Worm (Caenorhabditis elegans) whole organism, L4 larva: ENCODE results near the gene Y75D11A.3.
"Not testable (repeated sequence)": the region's sequence is repeated elsewhere in the genome, so short reads cannot be mapped to it uniquely, and the experiment has no call there.

ENCODE experiments used
- F26F4.8 ChIP-seq: fragments of 200-800 bp; sonication (Bioruptor generic); conservative IDR thresholded peaks from 2 replicates; pipeline ENCODE4 v1.3.6; 2022; ENCODE audit warnings: missing genetic modification characterization, missing compliant biosample characterization
- Y48G9A.11 ChIP-seq: fragments of 200-800 bp; sonication (Bioruptor generic); IDR thresholded peaks from 2 replicates; pipeline ENCODE4 v1.3.6; 2022; ENCODE audit warnings: missing genetic modification reagents, missing genetic modification characterization, missing compliant biosample characterization
- ZK546.5 ChIP-seq, 2 experiments: sonication (generic microtip); optimal IDR thresholded peaks; 2 replicates each; lab custom pipeline; 2017; ENCODE audit warnings: missing biosample characterization in 2 of 2, missing genetic modification characterization in 2 of 2
- aha-1 ChIP-seq: fragments of 150-350 bp; peaks from one replicate; lab custom pipeline; 2014; ENCODE audit warnings: missing biosample characterization, missing genetic modification characterization
- arid-1 ChIP-seq: fragments of 200-800 bp; sonication (Bioruptor generic); conservative IDR thresholded peaks from 2 replicates; pipeline ENCODE4 v1.3.6; 2022; ENCODE audit warnings: missing genetic modification reagents, missing genetic modification characterization, missing compliant biosample characterization
- ceh-20 ChIP-seq: fragments of 200-800 bp; sonication (Bioruptor generic); IDR thresholded peaks from 2 replicates; pipeline ENCODE4 v1.3.6; 2022; ENCODE audit warnings: missing genetic modification reagents, missing genetic modification characterization, missing compliant biosample characterization
- ceh-28 ChIP-seq: fragments of 150-350 bp; optimal IDR thresholded peaks from 2 replicates; lab custom pipeline; 2014; ENCODE audit warnings: missing biosample characterization, missing genetic modification reagents, missing genetic modification characterization
- ceh-62 ChIP-seq: sonication (generic microtip); optimal IDR thresholded peaks from 2 replicates; lab custom pipeline; 2017; ENCODE audit warnings: missing biosample characterization, missing genetic modification characterization
- ceh-82 ChIP-seq: sonication (generic microtip); optimal IDR thresholded peaks from 2 replicates; lab custom pipeline; 2017; ENCODE audit warnings: missing biosample characterization, missing genetic modification characterization
- ces-1 ChIP-seq: fragments of 150-350 bp; sonication (generic microtip); optimal IDR thresholded peaks from 4 replicates; lab custom pipeline; 2014; ENCODE audit warnings: missing biosample characterization, missing genetic modification reagents, missing genetic modification characterization
- daf-16 ChIP-seq, 3 experiments: sonication (generic microtip); optimal IDR thresholded peaks; 2 replicates each; lab custom pipeline; 2016 to 2017; ENCODE audit warnings: missing genetic modification characterization in 3 of 3, missing genetic modification reagents in 3 of 3, mild to moderate bottlenecking in 2 of 3, missing compliant biosample characterization in 2 of 3, missing biosample characterization in 1 of 3, moderate library complexity in 1 of 3
- daf-8 ChIP-seq: fragments of 200-800 bp; sonication (Bioruptor generic); IDR thresholded peaks from 2 replicates; pipeline ENCODE4 v1.3.6; 2022; ENCODE audit warnings: missing genetic modification characterization, missing compliant biosample characterization
- dmd-9 ChIP-seq: fragments of 200-800 bp; sonication (Bioruptor generic); IDR thresholded peaks from 2 replicates; pipeline ENCODE4 v1.3.6; 2022; ENCODE audit warnings: missing genetic modification reagents, missing genetic modification characterization, missing compliant biosample characterization
- duxl-1 ChIP-seq: sonication (generic microtip); optimal IDR thresholded peaks from 2 replicates; lab custom pipeline; 2016; ENCODE audit warnings: mild to moderate bottlenecking, missing genetic modification characterization, moderate library complexity, missing compliant biosample characterization; ENCODE audit not compliant: poor library complexity
- dve-1 ChIP-seq: sonication (generic microtip); optimal IDR thresholded peaks from 2 replicates; lab custom pipeline; 2017; ENCODE audit warnings: antibody characterized with exemption, mild to moderate bottlenecking, missing genetic modification characterization, missing compliant biosample characterization; ENCODE audit not compliant: insufficient read depth
- egl-27 ChIP-seq: sonication (generic microtip); optimal IDR thresholded peaks from 3 replicates; lab custom pipeline; 2017; ENCODE audit warnings: missing biosample characterization, missing genetic modification reagents, missing genetic modification characterization
- hlh-30 ChIP-seq: sonication (generic microtip); optimal IDR thresholded peaks from 2 replicates; lab custom pipeline; 2017; ENCODE audit warnings: antibody characterized with exemption, mild to moderate bottlenecking, missing genetic modification characterization, missing compliant biosample characterization; ENCODE audit not compliant: insufficient read depth
- jun-1 ChIP-seq: fragments of 150-350 bp; optimal IDR thresholded peaks from 2 replicates; lab custom pipeline; 2014; ENCODE audit warnings: missing biosample characterization, missing genetic modification reagents, missing genetic modification characterization
- mdl-1 ChIP-seq, 2 experiments: fragments of 150-350 bp in 1 of 2; sonication (generic microtip) in 1 of 2; optimal IDR thresholded peaks; 2 replicates each; lab custom pipeline; 2014 to 2017; ENCODE audit warnings: missing biosample characterization in 2 of 2, missing genetic modification characterization in 2 of 2
- nhr-111 ChIP-seq: fragments of 200-800 bp; sonication (Bioruptor generic); optimal IDR thresholded peaks from 2 replicates; lab custom pipeline; 2018; ENCODE audit warnings: mild to moderate bottlenecking, missing genetic modification characterization, missing compliant biosample characterization
- nhr-25 ChIP-seq: sonication (generic microtip); optimal IDR thresholded peaks from 2 replicates; lab custom pipeline; 2017; ENCODE audit warnings: missing genetic modification characterization, mild to moderate bottlenecking, missing compliant biosample characterization, antibody characterized with exemption, moderate library complexity, borderline replicate concordance; ENCODE audit not compliant: insufficient read depth
- nhr-28 ChIP-seq: fragments of 150-350 bp; optimal IDR thresholded peaks from 2 replicates; lab custom pipeline; 2014; ENCODE audit warnings: missing biosample characterization, missing genetic modification characterization
- nhr-76 ChIP-seq: fragments of 150-350 bp; optimal IDR thresholded peaks from 2 replicates; lab custom pipeline; 2014; ENCODE audit warnings: missing biosample characterization, missing genetic modification characterization
- pha-4 ChIP-seq, 2 experiments: fragments of 150-350 bp in 1 of 2; fragments of 200-800 bp in 1 of 2; sonication (Bioruptor generic) in 1 of 2; IDR thresholded peaks in 1 of 2; optimal IDR thresholded peaks in 1 of 2; 2 replicates each; pipeline versions ENCODE4 v1.3.6 to Lab custom; 2014 to 2022; ENCODE audit warnings: missing genetic modification characterization in 2 of 2, missing genetic modification reagents in 2 of 2, missing biosample characterization in 1 of 2, missing compliant biosample characterization in 1 of 2
- php-3 ChIP-seq: fragments of 200-800 bp; sonication (Bioruptor generic); IDR thresholded peaks from 2 replicates; pipeline ENCODE4 v1.3.6; 2022; ENCODE audit warnings: missing genetic modification reagents, missing genetic modification characterization, missing compliant biosample characterization
- saeg-2 ChIP-seq: fragments of 200-800 bp; sonication (Bioruptor generic); IDR thresholded peaks from 2 replicates; pipeline ENCODE4 v1.3.6; 2022; ENCODE audit warnings: missing genetic modification reagents, missing genetic modification characterization, missing compliant biosample characterization
- set-16 ChIP-seq: fragments of 200-800 bp; sonication (Bioruptor generic); IDR thresholded peaks from 2 replicates; pipeline ENCODE4 v1.3.6; 2022; ENCODE audit warnings: missing genetic modification reagents, missing genetic modification characterization, missing compliant biosample characterization
- snpc-4 ChIP-seq: fragments of 150-350 bp; optimal IDR thresholded peaks from 2 replicates; lab custom pipeline; 2014; ENCODE audit warnings: missing biosample characterization, missing genetic modification characterization
- unc-62 ChIP-seq, 3 experiments: fragments of 150-350 bp in 1 of 3; sonication (generic microtip); optimal IDR thresholded peaks in 2 of 3; peaks in 1 of 3; 1 replicate in 1 of 3; 2 replicates in 2 of 3; lab custom pipeline; 2014 to 2017; ENCODE audit warnings: missing biosample characterization in 3 of 3, missing genetic modification characterization in 3 of 3, missing genetic modification reagents in 3 of 3, missing genotype in 1 of 3
- zfp-2 ChIP-seq: sonication (generic microtip); optimal IDR thresholded peaks from 2 replicates; lab custom pipeline; 2016; ENCODE audit warnings: mild to moderate bottlenecking, missing genetic modification characterization, missing compliant biosample characterization

Y75D11A.3 gene

DNA sequence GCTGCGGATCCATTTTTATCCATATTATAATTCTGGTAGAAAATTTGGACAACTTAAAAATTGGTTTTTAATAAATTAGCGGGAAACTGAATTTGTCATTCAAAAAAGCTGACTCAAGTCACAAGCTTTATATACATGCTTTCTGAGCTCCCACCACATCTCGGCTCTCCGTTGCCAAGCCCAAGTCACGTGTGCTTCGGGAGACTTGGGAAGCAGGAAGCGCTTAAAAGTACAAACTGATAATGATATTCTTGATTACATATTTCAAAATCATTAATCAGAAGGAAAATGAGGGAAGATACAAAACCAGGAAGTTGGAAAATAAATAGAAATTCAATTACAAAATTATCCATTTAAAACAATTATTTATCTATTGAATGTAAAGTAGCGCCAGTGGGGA is 32.0 kb upstream of the Y75D11A.3 start, which contains the start of gene elc-2:
TSS of gene elc-2 (minus strand) at position 101 of the 400 bp plus-strand sequence.
- no peak for TF ChIP-seq pha-4 (GFP tag; IDR thresholded peaks at IDR 0.05; lab: Robert Waterston, UW)
- no peak for TF ChIP-seq pha-4 (tag; optimal IDR thresholded peaks at IDR 0.05; lab: Kevin White, UChicago)
- TF ChIP-seq ceh-20: no peak
- no peak for TF ChIP-seq ceh-62 (tag; lab: Kevin White, UChicago)
- TF ChIP-seq aha-1 (tag; lab: Kevin White, UChicago): no peak
- no peak for TF ChIP-seq egl-27 (tag; lab: Kevin White, UChicago)
- TF ChIP-seq daf-16 (GFP tag; optimal IDR thresholded peaks at IDR 0.05; lab: Kevin White, UChicago): no peak
- TF ChIP-seq daf-16 (tag; optimal IDR thresholded peaks at IDR 0.05; lab: Kevin White, UChicago): no peak
- TF ChIP-seq php-3: no peak
- TF ChIP-seq dmd-9 (GFP tag; lab: Robert Waterston, UW): no peak
- no peak for TF ChIP-seq F26F4.8 (GFP tag; lab: Robert Waterston, UW)
- no peak for TF ChIP-seq arid-1 (GFP tag; lab: Robert Waterston, UW)
- TF ChIP-seq dve-1 (tag; lab: Kevin White, UChicago): no peak
- no peak for TF ChIP-seq ZK546.5 (tag; optimal IDR thresholded peaks at IDR 0.05; lab: Kevin White, UChicago)
- no peak for TF ChIP-seq nhr-76 (tag; lab: Kevin White, UChicago)
- no peak for TF ChIP-seq snpc-4 (tag; lab: Kevin White, UChicago)
- no peak for TF ChIP-seq saeg-2 (GFP tag; lab: Robert Waterston, UW)
- TF ChIP-seq nhr-28: no peak
- no peak for TF ChIP-seq hlh-30
- TF ChIP-seq daf-8 (GFP tag; lab: Robert Waterston, UW): no peak
- TF ChIP-seq set-16 (GFP tag; lab: Robert Waterston, UW): no peak

DNA sequence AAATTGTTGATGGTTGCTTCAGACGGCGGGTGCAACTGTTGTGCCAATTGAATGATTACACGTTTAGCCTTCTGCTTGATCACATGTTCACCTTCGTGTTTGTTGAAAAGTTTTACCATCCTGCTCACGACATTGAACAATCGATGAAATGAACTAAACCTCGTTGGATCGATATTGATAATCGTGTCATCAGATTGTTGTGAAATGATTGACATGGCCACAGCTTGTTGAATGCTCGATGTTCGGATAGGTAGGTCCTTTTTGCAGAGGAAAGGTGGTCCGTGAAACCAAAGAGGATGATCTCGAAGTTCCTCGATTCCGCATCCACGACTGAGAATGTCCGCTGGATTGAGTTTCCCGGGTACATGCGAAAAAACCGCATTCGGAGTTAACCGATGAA is 23.6 kb upstream of the Y75D11A.3 start:
- peak; percentile 34 for TF ChIP-seq aha-1 (tag; lab: Kevin White, UChicago)
- TF ChIP-seq ces-1 (GFP tag; lab: Kevin White, UChicago): no peak
- peak in 1 of 2 experiments; percentile 97 for TF ChIP-seq unc-62 (GFP tag; optimal IDR thresholded peaks at IDR 0.05 in 1 of 2; lab: Kevin White, UChicago)
- no peak for TF ChIP-seq unc-62 (tag; optimal IDR thresholded peaks at IDR 0.05; lab: Kevin White, UChicago)

- TF ChIP-seq mdl-1 (tag; optimal IDR thresholded peaks at IDR 0.05; lab: Kevin White, UChicago); jun-1 (tag; lab: Kevin White, UChicago); nhr-25 (tag; lab: Kevin White, UChicago): not testable (repeated sequence)
Measured at ce11 chrX:1748476-1748875, 2.5 kb upstream of the Y75D11A.3 start, which contains the start of gene Y75D11A.6. Gene Y75D11A.6 (minus strand): TSS chrX:1748576.

DNA sequence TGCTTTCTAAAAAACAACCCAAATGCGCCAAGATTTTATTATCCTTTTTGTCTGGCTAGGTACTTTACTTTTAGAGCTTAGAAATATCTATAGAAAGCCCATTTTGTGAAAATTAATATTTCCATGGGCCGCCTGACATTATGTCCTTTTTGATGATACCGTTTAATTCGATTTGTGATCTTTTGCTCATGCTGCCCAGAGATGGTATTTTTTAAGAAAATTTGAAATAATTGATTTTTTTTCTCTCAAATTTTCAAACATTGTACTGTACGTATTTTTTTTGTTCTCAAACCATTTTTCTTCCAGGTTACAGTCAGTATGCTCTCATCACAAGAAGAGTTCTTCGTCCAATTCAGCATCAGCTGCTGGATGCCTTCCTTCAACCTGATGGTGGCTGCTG is 3.5 kb downstream of the Y75D11A.3 start, which contains the start of gene Y75D11A.2:
TSS of gene Y75D11A.2 (plus strand) at position 301 of the 400 bp plus-strand sequence.
- not testable (repeated sequence) for TF ChIP-seq ces-1 (GFP tag; lab: Kevin White, UChicago); egl-27 (tag; lab: Kevin White, UChicago); duxl-1 (tag; lab: Kevin White, UChicago)

DNA sequence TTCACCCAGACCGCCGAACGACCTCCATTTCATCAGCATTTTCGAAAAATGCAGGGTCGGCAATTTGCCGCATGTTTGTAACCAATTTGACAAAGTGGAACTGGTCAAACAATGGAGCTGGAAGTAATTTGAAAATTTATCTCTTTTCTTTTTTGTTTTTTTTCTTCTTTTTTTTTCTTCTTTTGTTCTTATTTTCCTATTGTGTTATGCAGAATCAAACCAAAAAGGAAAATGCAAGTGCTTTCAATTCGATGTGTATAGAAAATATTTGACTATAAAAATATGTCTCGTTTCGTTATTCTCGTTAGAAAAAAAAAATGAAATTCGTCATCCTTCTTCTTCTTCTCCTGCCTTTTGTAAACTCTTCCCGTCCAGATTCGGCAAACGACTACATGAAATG is 8.4 kb downstream of the Y75D11A.3 start, which contains the start of gene F07G6.10:
TSS of gene F07G6.10 (plus strand) at position 301 of the 400 bp plus-strand sequence.
- no peak for TF ChIP-seq Y48G9A.11 (GFP tag; lab: Robert Waterston, UW)
- no peak for TF ChIP-seq zfp-2 (tag; lab: Kevin White, UChicago)
- no peak for TF ChIP-seq nhr-76 (tag; lab: Kevin White, UChicago)
- TF ChIP-seq ceh-82 (tag; lab: Kevin White, UChicago): no peak
- no peak for TF ChIP-seq nhr-111
- no peak for TF ChIP-seq ceh-28 (tag; lab: Kevin White, UChicago)
